Worm (Caenorhabditis elegans) whole organism, dauer: ENCODE results near the gene R04B5.11.

Source experiments
- unc-62 ChIP-seq: sonication (generic microtip); optimal IDR thresholded peaks from 2 replicates; lab custom pipeline; 2017; ENCODE audit warnings: missing biosample characterization, missing genetic modification reagents, missing genetic modification characterization

R04B5.11 gene

DNA sequence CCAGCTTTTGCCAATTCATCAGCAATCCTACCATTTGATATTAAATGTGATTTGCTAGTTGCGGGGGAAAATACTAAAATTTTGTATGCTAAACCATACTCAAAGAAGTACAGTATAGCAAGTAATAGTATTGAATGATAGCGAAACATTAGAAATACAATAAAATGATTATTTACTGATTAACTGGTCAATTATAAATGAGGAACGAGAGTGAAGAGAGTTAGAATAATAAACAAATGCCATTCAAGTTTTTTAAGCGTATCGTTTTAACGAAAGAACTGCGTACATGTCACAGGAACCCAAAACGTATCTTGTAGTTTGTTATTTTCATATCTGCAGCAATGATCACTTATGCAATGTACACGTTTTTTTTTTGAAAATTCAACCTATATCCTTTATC lies 7.4 kb upstream of the R04B5.11 start, which contains the start of gene ugt-47:
Gene ugt-47, minus strand, starts transcription at position 169 of the 400 bp plus-strand sequence.
- TF ChIP-seq unc-62 (GFP tag; lab: Kevin White, UChicago): no peak

DNA sequence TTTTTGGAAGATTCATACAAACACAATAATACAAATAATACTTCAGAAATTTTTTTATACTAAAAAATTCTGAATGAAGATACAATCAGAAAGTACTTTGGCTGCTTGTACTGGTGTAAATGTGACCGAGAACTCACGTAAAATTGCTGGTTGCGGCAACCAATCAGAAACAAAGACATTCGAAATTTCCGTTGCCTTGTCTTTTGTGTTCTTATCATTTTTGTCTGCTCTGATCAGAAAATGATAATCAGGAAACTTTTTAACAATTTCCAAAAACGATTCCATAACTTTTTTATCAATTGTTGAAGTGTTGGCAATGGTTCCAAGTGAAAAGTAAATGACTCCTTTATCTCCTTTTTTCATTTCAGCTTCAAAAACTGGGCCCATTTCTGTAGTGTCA lies 5.9 kb upstream of the R04B5.11 start:
- TF ChIP-seq unc-62 (GFP tag; lab: Kevin White, UChicago): no peak

DNA sequence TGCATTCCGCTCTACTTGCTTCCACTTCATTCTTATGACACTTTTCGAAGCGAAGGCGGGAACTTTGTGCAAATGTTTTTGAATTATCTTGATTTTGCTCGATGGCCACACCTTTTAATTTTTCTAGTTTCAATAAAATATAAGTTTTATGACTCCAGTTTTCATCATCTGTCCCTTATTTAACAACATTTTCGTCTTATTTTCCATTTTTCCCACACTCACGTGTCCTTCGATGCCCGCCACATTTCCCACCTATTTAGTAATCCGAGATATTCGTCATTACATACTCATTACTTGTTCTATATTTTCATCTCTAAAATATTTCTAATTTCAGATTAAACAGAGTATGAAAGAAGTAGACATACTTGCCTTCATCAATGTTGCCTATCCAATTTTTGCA lies 3.3 kb upstream of the R04B5.11 start, which contains the start of gene srd-49:
Gene srd-49, plus strand, starts transcription at position 301 of the 400 bp plus-strand sequence.
- TF ChIP-seq unc-62 (GFP tag; lab: Kevin White, UChicago): no peak

DNA sequence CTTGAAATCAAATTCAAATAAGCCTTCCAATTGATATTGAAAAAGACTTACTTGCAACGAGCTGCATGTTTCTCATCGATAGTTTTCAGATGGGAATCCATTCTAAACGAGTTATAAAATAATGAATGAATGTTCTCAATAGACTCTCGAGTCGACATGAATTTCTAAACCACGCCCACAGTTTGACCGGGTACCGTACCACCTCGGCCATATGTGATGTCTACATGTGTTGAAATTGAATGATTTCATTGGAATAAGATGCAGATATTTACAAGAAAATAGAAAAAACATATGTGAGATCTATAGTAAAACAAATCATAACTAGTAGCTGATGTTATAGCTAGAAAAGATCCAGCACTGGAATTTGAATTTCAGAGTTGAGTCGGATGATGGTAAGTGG lies 591 bp downstream of the R04B5.11 start, which contains the start of gene R04B5.7:
Gene R04B5.7, minus strand, starts transcription at position 101 of the 400 bp plus-strand sequence.
- TF ChIP-seq unc-62 (GFP tag; lab: Kevin White, UChicago): no peak

DNA sequence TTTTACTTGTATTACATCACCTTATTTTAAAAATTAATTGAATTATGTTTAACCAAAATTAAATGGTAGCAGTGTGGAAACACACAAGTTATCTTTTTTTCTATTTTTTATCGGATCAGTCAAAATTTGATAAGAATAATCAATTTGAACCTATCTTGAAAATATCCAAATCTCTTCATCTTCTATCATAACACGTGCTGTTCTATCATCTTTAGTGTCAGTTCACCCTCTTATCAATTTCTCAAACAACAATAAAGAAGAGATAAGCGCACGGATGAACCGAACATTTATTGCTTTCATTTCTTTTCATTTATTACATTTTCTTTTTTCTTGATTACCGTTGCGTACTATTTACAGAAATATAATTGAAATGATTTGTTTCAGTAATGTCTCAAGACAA lies 3.9 kb downstream of the R04B5.11 start, which contains the start of gene R04B5.5:
Gene R04B5.5, plus strand, starts transcription at position 378 of the 400 bp plus-strand sequence.
- no peak for TF ChIP-seq unc-62 (GFP tag; lab: Kevin White, UChicago)

DNA sequence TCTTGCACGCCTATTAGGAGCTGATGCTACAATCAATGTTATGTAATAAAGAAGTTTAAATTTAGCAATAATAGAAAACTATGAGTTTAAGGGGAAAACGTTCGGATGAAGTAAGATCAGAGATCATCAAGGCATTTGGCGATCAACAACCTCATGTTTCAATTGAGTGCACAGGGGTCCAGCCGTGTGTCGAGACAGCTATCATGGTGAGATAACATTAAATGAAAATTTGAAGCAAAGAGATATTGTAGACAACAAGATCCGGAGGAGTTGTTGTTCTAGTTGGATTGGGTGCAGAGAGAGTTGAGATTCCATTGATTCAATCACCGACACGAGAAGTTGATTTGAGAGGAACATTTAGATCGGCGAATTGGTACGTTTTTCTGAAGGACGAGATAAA lies 4.9 kb downstream of the R04B5.11 start:
- no peak for TF ChIP-seq unc-62 (GFP tag; lab: Kevin White, UChicago)

DNA sequence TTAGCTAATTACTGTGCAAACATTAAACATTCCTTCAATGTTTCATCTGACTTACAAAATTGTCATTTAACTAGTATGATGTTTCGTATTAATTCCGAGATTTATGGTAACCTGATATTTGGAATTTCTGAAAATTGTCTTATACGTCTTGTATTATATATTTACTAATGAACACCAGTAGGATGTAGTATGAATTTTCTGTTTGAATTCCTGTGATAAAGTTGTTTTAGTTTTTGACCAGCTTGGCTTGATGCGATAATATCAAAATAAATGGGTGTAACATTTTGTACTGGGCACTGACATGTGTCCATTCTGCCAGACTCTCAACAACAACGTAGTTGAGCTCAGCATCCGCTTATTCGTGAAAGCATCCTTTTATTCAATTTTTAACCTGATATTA lies 6.2 kb downstream of the R04B5.11 start, which contains the start of gene R04B5.6:
Gene R04B5.6, plus strand, starts transcription at position 301 of the 400 bp plus-strand sequence.
- no peak for TF ChIP-seq unc-62 (GFP tag; lab: Kevin White, UChicago)

DNA sequence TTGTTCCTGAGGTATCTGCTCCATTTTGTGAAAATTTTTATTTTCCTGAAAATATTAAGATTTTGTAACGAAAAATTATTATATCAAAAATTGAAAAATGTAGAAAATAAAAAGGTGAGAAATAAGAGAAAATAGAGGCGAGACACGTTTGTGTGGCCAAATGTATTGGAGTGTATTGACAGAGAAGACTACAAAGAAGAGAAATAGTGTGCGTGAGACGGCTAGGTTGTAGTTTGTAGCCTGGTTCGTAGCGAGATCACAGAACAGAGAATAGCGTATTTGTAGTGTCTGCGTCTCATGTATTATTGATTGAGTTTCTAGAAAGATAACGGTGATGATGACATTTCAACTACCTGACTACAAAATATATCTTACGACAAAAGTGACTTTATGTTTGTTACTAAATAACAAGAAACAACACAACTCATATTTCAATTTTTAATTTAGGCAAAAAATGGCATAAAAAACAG lies 7.0 kb downstream of the R04B5.11 start, which contains the start of gene nhr-12:
Gene nhr-12, minus strand, starts transcription at position 51 of the 470 bp plus-strand sequence.
- TF ChIP-seq unc-62 (GFP tag; lab: Kevin White, UChicago): no peak

DNA sequence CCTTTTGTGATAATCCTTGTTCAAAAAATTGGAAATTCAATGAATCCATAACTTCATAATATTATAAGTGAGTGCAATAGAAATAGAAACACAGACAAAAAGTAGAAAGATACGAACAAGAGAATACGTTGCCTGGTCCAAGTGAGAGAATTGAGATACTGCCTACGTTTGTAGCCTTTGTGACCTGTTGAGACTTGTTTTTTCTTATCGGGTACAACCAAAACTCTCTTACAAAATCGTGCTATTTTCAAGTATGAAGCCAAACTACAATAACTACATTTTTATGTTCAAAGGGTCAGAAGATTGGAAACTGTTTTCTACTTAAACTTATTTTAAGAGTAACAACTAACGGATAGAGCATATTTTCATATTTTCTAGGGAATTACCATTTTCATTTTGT lies 9.4 kb downstream of the R04B5.11 start, which contains the start of gene nhr-205:
Gene nhr-205, minus strand, starts transcription at position 141 of the 400 bp plus-strand sequence.
- TF ChIP-seq unc-62 (GFP tag; lab: Kevin White, UChicago): no peak

DNA sequence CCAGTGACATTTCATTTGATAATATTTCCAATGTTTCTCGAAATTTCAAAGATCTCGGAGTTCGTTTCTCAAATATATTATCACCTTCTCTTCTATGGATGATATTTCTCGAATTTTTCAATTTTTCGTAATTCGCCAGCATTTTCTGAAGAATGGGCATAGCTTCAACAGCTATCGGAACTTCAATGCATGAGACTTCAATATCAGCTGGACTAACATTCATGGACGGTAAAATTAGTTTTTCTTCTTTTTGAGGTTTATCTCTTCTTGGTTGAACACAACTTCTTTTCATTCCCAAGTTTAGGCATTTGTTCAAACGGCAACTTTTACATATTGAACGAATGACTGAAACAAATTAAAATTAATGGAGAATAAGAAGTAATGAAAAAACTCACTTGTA lies 10.1 kb downstream of the R04B5.11 start:
- TF ChIP-seq unc-62 (GFP tag; lab: Kevin White, UChicago): no peak

DNA sequence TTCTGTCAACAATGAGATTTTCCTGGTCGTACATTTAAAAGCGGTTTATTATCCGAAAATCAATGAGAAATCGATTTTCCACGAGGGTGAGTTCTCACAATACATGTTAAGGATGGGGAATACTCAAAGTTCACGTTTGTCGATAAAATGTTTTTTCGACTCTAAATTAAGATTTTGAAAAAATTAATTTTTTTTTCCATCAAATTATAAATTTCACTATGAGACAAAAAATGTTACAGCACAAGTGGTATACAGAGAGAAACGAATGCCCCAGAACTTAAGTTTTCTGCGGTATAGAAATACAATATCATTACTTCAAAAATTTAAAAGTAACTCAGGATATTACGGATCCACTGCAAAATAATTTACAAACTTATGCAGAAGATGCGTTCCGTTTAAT lies 12.8 kb downstream of the R04B5.11 start, which contains the start of gene R04B5.1:
Gene R04B5.1, minus strand, starts transcription at position 101 of the 400 bp plus-strand sequence.
- TF ChIP-seq unc-62 (GFP tag; lab: Kevin White, UChicago): no peak

DNA sequence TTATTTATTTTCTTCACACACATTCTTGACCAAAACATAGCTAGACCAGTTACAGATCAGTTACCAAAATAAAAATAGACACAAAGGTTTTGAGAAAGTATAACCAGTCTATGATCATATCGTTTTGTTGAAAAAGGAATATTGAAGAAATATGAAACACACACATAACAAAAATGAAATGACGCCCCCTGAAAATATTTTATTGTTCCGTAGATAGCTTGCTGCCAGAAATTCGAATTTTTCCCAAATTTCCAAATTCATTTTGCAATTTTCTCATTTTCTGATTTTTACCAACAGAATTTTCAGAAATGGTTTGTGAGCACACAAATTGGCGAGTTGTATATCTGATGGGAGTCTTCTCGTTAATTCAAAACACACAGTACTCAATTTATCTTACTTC lies 15.6 kb downstream of the R04B5.11 start, which contains the start of gene F57A8.7:
Gene F57A8.7, plus strand, starts transcription at position 301 of the 400 bp plus-strand sequence.
- TF ChIP-seq unc-62 (GFP tag; lab: Kevin White, UChicago): no peak

DNA sequence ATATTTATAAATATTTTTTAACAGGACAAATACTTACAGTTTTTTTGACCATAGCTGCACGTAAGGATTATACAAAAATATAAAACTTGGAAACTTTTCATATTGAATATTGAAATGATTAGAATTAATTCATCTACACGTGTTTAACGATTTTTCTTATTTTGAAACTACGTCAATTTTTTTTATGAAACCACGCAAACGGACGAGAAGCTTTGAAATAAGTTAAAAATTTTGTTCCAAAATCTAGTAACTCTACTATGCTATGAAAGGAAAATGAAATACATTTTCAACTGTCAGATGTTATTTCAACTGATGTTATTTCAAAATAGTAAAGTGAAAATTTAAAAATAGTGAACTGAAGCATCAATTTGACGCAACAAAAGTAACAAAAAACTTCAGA lies 17.3 kb downstream of the R04B5.11 start, which contains the start of gene F57A8.6:
Gene F57A8.6, minus strand, starts transcription at position 101 of the 400 bp plus-strand sequence.
- TF ChIP-seq unc-62 (GFP tag; lab: Kevin White, UChicago): no peak

DNA sequence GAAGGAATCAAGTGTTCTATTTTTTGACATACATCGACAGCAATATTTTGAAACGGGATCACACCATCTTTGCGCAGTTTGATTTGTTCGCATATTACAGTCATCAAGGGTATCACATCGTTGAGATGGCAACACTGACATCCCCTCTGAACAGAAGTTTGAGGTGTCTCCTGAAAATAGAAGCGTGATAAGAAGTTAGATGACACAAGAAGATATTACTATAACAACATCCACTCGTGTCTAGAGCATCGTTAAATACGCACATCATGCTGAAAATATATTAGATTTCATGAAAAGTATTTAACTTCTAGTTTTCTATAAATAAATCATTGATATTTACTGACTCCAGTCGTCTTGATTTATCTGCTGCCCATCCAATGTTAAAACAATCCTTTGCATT lies 18.3 kb downstream of the R04B5.11 start:
- no peak for TF ChIP-seq unc-62 (GFP tag; lab: Kevin White, UChicago)

DNA sequence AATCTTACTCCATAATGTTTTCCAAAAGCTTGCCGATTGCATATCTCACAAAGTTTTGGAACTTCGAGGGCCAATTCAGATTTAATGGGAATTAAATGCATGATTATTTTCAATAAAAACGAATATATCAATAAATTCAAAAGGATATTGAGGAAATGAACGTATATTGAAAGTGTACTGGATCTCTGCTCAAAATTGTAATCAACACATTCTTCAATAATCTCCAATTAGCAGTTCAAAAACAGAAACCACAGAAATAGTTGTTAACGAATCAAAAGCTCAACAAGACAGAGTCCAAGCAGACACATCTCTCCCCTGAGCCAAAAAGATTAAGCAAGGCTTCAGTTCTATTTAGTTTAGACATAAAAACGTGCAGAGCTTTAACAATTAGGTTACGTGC lies 20.5 kb downstream of the R04B5.11 start, which contains the start of gene nhr-192:
Gene nhr-192, minus strand, starts transcription at position 101 of the 400 bp plus-strand sequence.
- TF ChIP-seq unc-62 (GFP tag; lab: Kevin White, UChicago): no peak

DNA sequence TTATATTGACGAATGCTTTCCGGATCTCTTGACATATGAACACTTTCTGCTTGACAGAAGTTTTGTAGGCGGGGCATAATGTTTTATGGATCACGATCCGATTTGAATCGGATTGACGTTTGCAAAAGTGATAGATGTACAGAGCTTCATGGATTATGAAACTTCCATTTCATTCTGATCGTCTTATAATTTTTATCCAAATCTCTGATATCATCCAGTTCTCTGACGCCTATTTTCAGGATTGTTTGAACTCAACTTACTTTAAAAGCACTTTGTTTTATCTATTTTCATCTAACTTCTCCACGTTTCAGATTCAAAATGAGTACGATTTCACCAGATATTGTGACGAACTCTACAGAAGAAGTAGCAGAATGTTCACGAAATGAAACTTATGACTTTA lies 24.3 kb downstream of the R04B5.11 start, which contains the start of gene npr-39:
Gene npr-39, plus strand, starts transcription at position 301 of the 400 bp plus-strand sequence.
- no peak for TF ChIP-seq unc-62 (GFP tag; lab: Kevin White, UChicago)

DNA sequence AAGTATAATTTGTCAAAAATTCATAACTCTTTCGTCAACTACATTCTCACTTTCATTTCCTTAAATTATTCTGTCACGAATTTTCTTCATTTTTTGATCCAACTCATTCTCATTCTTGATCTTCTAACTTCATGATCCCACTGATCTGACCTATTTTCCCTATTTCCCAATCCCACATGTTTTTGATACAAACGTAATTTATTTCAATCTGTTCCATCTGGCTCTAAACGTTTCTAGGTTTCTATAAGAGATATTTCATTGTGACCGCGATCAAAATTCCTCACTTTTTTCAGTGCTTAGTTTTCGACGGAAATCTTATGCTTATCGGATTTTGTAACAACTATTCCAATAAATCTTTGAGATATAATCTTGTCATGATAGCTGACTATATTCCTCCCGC lies 25.4 kb downstream of the R04B5.11 start:
- no peak for TF ChIP-seq unc-62 (GFP tag; lab: Kevin White, UChicago)
